Worm (Caenorhabditis elegans): ENCODE data around the gene fbxc-39.

DNA sequence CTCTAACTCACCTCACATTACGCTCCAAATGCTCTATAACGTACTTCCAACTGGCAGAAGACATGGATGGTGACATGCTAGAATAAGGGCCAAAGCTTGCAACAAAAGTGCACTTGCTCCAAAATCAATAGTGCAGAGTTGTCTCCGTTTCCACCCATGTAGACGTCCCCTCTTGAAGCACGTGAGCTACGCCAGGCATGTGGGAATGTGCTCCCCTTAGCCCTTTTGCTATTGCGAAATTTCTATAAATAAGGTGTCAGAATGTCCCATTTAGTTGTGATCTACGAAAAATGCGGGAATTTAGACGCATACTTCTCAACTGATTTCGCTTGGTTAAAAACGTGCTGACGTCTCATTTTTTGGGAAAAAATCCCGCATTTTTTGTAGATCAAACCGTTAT, 38.2 kb upstream of the fbxc-39 start:
- no peak for TF ChIP-seq tbx-7 (tag; optimal IDR thresholded peaks at IDR 0.05)
- no peak for TF ChIP-seq ceh-45 (GFP tag; IDR thresholded peaks at IDR 0.05)
- TF ChIP-seq lin-11 (tag; optimal IDR thresholded peaks at IDR 0.05), result no peak
- no peak for TF ChIP-seq ceh-30 (tag; optimal IDR thresholded peaks at IDR 0.05)
- TF ChIP-seq ceh-31 (tag; optimal IDR thresholded peaks at IDR 0.05), result no peak
- no peak for TF ChIP-seq ceh-18 (tag; optimal IDR thresholded peaks at IDR 0.05)

Data from whole organism, late embryonic.